Fruit fly (Drosophila melanogaster): ENCODE measurements around the gene nan.

nan gene

DNA sequence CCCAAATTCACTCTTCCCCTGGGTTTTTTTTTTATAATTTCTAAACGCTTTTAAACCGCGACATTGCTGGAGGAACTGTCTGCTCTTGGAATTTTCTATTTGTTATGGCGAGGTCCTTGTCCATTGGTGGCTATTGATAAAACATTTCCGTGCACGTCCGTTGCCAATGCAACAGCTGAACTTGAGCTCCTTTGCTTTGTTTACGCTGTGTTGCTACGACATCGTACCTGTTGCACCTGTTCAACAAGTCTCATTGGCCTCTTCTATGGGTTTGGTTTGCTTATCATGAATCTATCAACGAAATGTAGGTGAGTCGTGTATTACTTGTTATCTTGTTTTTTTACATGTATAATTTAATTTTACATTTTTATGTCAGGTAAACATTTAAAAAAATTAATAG is at the start of gene nan:
TSS of gene nan (minus strand) at position 218 of the 400 bp plus-strand sequence.
- no peak for TF ChIP-seq psq (optimal IDR thresholded peaks at IDR 0.05)

DNA sequence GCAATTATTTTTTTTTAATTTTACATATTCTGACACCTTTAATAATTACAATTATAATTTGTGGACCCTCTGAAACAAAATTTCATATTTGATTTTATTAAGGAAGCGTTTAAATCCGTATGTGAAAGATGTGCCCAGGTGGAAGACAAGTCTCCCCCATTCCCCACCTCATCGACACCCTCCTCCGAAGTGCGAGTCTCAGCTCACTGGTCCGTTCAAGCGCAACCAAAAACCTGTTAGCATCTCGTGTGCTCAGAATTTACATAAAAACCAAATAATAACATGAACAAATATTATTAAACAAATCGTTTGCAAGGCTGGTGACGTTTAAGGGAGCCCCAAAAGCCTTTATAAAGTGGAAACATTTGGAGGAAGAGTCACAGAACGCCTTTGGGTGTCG is 46.9 kb upstream of the nan start, which contains the start of gene CG7906:
TSS of gene CG7906 (plus strand) at position 301 of the 400 bp plus-strand sequence.
- no peak for TF ChIP-seq pan (optimal IDR thresholded peaks at IDR 0.05)
- no peak for TF ChIP-seq CG8478 (optimal IDR thresholded peaks at IDR 0.05)
- no peak for TF ChIP-seq psq (optimal IDR thresholded peaks at IDR 0.05)
- TF ChIP-seq usp (GFP tag; optimal IDR thresholded peaks at IDR 0.05) = no peak
- no peak for TF ChIP-seq Dll (optimal IDR thresholded peaks at IDR 0.05)
- no peak for TF ChIP-seq EcR (GFP tag; optimal IDR thresholded peaks at IDR 0.05)

DNA sequence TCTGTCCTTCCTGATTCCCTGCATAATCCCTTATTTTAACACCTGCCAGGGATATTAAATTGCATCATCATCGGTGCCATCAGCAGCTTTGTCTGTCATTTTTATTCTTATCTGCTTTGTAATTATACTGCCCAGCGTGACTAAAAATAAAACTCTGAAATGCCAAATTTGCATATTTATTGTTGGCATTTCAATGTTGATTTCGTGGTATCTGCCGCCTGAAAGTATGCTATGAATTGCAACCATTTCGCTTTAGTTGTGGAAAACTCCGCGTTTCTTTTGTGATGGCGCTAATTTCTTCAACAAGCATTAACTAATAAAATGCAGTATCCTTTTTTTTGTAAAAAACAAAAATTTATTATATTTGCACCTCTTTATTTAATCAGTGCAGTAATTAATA is 46.4 kb upstream of the nan start, which contains the start of gene CG34244:
TSS of gene CG34244 (minus strand) at position 122 of the 400 bp plus-strand sequence.
- TF ChIP-seq psq (optimal IDR thresholded peaks at IDR 0.05) (no peak), usp (GFP tag; optimal IDR thresholded peaks at IDR 0.05) (no peak), CG8478 (optimal IDR thresholded peaks at IDR 0.05) (no peak), EcR (GFP tag; optimal IDR thresholded peaks at IDR 0.05) (no peak), Dll (optimal IDR thresholded peaks at IDR 0.05) (no peak)

DNA sequence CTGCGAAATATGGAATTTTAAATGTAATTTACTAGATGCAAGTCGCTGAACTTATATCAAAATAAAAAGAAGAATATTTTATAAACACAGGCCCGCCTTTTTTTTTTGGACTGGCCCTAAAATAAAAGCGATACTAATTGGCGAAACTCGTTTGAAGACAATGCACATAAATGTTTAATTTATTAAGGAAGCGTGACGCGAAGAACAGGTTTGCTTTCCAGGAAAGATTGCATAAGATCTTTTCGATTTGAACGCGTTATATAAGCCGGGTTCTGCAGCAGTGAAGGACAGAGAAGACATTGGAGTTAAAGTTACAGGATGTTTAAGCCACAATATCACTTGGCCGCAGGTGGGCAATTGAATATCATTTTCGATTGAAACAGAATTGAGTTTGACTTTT is 43.7 kb upstream of the nan start, which contains the start of gene CG7924:
TSS of gene CG7924 (plus strand) at position 301 of the 400 bp plus-strand sequence.
- TF ChIP-seq usp (GFP tag; optimal IDR thresholded peaks at IDR 0.05) = no peak
- TF ChIP-seq Dll (optimal IDR thresholded peaks at IDR 0.05) = no peak
- TF ChIP-seq CG8478 (optimal IDR thresholded peaks at IDR 0.05) = no peak
- no peak for TF ChIP-seq psq (optimal IDR thresholded peaks at IDR 0.05)
- TF ChIP-seq EcR (GFP tag; optimal IDR thresholded peaks at IDR 0.05) = no peak
- TF ChIP-seq pan (optimal IDR thresholded peaks at IDR 0.05) = no peak

DNA sequence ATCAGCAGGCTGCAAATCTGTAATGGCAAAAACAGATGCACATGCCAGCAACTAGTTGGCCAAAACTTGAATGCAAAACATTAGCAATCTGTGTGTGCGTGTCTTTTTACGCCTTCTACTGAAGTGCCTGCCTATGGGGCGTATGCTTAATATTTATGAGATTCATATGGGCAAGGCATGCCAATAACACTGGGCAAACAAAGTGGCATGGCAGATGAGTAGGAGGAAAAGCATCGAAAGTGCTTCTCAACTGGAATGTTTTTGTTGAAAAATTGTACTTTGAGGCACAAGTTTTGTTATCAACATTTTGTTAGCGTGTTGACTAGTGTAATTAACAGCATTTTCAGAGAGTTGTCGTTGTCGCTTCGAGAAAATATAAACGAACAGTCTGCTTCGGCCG is 40.0 kb upstream of the nan start:
- TF ChIP-seq EcR (GFP tag; optimal IDR thresholded peaks at IDR 0.05) = no peak
- no peak for TF ChIP-seq psq (optimal IDR thresholded peaks at IDR 0.05)
- TF ChIP-seq usp (GFP tag; optimal IDR thresholded peaks at IDR 0.05) = no peak
- TF ChIP-seq Dll (optimal IDR thresholded peaks at IDR 0.05) = no peak
- TF ChIP-seq pan (optimal IDR thresholded peaks at IDR 0.05) = no peak
- no peak for TF ChIP-seq CG8478 (optimal IDR thresholded peaks at IDR 0.05)

DNA sequence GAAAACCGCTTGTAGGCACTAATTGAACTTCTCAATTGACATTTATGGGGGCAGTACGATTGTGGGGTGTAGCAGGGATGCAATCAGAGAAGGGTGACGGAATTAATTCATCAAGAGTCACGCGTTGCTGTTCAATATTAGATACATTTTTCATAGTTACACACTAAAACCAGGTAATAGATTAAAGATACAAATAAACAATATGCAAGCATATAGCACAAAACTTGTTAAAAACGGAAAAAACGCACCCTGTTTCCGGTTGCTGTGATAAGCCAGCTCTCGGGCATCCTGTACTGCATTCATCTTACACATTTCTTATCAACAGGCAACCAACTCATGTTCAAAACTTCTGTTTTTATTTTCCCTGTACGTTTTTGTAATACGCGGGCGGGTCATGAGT is 39.6 kb upstream of the nan start:
- no peak for TF ChIP-seq usp (GFP tag; optimal IDR thresholded peaks at IDR 0.05)
- no peak for TF ChIP-seq psq (optimal IDR thresholded peaks at IDR 0.05)
- no peak for TF ChIP-seq Dll (optimal IDR thresholded peaks at IDR 0.05)
- no peak for TF ChIP-seq EcR (GFP tag; optimal IDR thresholded peaks at IDR 0.05)
- no peak for TF ChIP-seq CG8478 (optimal IDR thresholded peaks at IDR 0.05)

DNA sequence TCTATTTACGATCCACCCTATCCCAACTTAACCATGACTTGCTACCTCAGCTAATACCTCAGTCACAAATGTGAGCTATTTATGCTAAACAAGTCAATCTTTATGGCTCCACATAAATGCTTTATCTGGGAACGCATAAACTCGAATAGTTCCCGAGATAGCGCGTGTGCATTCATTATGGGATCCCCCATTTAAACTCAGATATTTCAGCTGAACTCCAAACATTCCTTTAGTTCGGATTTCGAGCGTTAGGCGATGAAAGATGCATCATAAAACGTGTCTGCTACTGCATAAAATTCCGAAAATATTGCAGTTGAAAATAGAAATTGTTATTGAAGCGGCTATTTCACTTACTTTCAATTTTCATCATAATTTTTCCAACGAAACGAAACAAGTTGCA is 34.0 kb upstream of the nan start:
- TF ChIP-seq CG8478 (optimal IDR thresholded peaks at IDR 0.05) (no peak), EcR (GFP tag; optimal IDR thresholded peaks at IDR 0.05) (no peak), psq (optimal IDR thresholded peaks at IDR 0.05) (no peak)

DNA sequence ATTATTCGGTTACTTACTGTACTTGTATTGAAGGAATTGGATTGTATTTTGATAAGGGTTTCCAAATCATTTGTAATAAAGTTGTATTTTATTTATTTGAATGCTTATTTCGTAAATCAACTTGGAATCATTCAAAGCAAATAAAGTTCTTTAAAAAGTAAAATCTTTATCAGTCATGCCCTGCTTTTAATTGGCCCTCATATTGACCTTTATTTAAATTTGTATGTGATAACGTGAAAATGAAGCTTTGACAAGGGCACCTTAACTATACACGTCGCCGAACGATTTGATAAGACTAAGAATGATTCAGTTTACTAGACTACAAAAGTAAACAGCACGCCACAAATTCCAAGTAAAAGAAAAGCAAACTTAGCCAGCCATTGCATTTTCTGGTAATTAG is 32.8 kb upstream of the nan start:
- TF ChIP-seq usp (GFP tag; optimal IDR thresholded peaks at IDR 0.05) (no peak), EcR (GFP tag; optimal IDR thresholded peaks at IDR 0.05) (no peak), pan (optimal IDR thresholded peaks at IDR 0.05) (no peak), psq (optimal IDR thresholded peaks at IDR 0.05) (no peak), Dll (optimal IDR thresholded peaks at IDR 0.05) (no peak), CG8478 (optimal IDR thresholded peaks at IDR 0.05) (no peak)

DNA sequence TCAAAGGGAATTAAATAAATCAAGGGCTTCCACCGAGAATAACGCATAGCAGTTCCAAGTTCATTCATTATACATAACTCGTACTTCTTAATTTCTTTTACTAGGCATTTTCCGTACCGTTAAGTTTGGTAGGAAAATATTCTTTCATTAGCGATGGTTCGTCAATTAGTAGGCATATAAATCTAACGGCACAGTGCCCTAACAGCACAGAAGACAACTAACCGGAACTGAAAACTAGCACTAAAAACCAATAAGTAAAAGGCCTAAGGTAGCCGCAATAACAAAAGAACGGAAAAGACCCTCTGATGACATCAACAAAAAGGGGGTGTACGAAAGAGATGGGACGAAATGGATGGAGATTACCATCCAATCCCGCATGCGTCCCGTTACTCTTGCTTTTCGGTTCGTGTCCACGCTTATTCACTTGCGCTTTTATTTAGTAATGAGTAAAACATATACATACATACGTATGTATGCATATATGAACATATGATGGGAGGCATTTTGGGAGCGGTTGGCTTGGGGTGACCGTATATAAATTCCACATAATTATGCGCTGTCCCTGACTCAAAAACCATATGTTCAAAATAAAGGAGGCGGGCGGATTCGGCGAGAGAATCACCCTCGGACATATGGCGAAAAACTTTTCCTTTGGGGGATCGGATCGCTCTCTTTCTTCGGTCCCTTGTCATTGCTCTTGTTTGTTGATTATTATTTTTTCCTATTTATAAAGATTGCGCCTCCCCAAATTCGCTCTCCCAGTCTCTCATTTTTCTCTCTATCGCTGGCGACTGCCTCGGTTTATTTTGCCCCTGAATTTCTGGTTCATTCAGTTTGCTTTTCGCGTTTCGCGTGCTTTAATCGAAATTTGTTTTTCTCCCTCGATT is 31.4 kb upstream of the nan start:
- TF ChIP-seq Dll (optimal IDR thresholded peaks at IDR 0.05) = no peak
- TF ChIP-seq psq (optimal IDR thresholded peaks at IDR 0.05) = no peak
- no peak for TF ChIP-seq EcR (GFP tag; optimal IDR thresholded peaks at IDR 0.05)
- no peak for TF ChIP-seq CG8478 (optimal IDR thresholded peaks at IDR 0.05)
- TF ChIP-seq usp (GFP tag; optimal IDR thresholded peaks at IDR 0.05) = no peak
- no peak for TF ChIP-seq pan (optimal IDR thresholded peaks at IDR 0.05)

DNA sequence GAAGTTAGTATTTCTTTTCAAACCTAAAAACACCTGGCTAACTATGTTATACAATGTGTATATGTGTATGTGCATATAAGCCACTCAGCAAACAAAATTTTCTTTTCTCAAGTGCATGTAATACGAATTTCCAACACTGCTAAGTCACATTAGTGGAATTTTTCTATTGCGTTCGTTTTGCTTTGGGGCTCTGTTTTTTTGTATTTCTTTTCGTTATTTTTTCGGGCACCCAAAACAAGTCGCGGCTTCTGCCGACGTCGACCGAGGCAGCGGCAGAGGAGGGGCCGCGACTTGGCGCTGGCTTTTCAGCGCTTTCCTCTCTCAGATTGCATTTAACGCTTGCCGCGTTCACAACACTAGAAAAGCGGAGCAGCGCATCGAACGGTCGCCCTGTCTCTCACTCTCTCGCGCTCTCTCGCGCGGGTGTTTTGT is 30.0 kb upstream of the nan start:
- TF ChIP-seq psq (optimal IDR thresholded peaks at IDR 0.05) (no peak), Dll (optimal IDR thresholded peaks at IDR 0.05) (no peak), usp (GFP tag; optimal IDR thresholded peaks at IDR 0.05) (no peak), pan (optimal IDR thresholded peaks at IDR 0.05) (no peak), CG8478 (optimal IDR thresholded peaks at IDR 0.05) (no peak), EcR (GFP tag; optimal IDR thresholded peaks at IDR 0.05) (no peak)

DNA sequence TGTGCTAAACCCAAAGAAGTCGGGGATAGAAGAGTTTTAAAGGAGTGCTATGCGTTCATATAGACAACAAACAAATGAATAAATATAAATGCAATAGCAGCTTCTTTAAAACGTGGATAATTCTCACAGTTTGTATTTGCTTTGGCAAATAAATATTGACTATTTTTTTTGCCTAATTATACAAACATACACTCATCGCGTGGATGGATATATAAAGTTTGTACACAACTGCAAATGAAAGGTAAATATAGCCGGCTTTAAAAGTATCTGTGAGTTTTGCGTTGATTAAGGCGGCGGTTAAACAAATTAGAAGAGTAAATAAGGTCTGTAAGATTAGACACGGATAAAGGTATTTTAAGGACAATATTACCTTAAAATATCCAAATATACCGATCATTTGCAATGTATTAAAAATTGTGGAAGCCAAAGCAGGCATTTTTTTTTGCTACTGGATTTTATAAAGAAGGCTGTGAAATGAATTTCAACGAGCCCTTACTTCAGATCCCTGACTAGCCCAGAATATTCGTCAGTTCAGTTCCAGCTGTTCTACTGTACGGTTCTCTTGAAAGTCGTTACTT is 28.3 kb upstream of the nan start, which contains the start of gene CG7768:
TSS of gene CG7768 (plus strand) at position 528 of the 578 bp plus-strand sequence.
- TF ChIP-seq CG8478 (optimal IDR thresholded peaks at IDR 0.05) (no peak), psq (optimal IDR thresholded peaks at IDR 0.05) (no peak), pan (optimal IDR thresholded peaks at IDR 0.05) (no peak), Dll (optimal IDR thresholded peaks at IDR 0.05) (no peak), EcR (GFP tag; optimal IDR thresholded peaks at IDR 0.05) (no peak), usp (GFP tag; optimal IDR thresholded peaks at IDR 0.05) (no peak)

DNA sequence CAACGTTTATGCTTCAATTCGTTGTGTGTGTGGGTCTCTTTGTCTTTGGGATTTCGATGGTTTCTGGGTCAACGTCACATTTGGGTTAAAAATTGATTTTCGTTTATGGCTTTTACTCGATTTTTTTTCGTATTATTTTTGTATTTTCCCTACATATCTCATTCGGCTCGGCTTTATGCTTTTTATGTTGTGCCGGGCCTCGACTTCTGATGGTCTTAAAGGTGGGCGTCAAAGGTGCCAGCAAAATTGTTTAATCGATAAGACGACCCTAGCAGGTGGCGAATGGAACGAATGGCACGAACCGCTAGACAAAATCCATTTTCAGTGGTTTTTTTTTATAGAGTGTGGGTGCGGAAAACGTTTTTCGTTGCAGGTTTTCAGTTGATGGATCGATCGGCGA is 26.7 kb upstream of the nan start:
- TF ChIP-seq pan (optimal IDR thresholded peaks at IDR 0.05) (no peak), CG8478 (optimal IDR thresholded peaks at IDR 0.05) (no peak), EcR (GFP tag; optimal IDR thresholded peaks at IDR 0.05) (no peak)

Data from whole organism.